Worm (Caenorhabditis elegans) whole organism, L4 larva: ENCODE measurements around the gene C46C2.7.

Source experiments
- F44E2.7 ChIP-seq: fragments of 200-800 bp; sonication (Bioruptor generic); IDR thresholded peaks from 2 replicates; pipeline ENCODE4 v2.1.2; 2022; ENCODE audit warnings: missing genetic modification characterization, missing compliant biosample characterization
- T20F7.1 ChIP-seq: fragments of 200-800 bp; sonication (Bioruptor generic); optimal IDR thresholded peaks from 2 replicates; lab custom pipeline; 2018; ENCODE audit warnings: mild to moderate bottlenecking, missing genetic modification characterization, missing compliant biosample characterization
- Y105C5A.15 ChIP-seq: fragments of 200-800 bp; sonication (Bioruptor generic); IDR thresholded peaks from 2 replicates; pipeline ENCODE4 v1.3.6; 2022; ENCODE audit warnings: missing genetic modification characterization, missing compliant biosample characterization
- Y75B8A.6 ChIP-seq: fragments of 200-800 bp; sonication (Bioruptor generic); IDR thresholded peaks from 2 replicates; pipeline ENCODE4 v1.3.6; 2022; ENCODE audit warnings: missing genetic modification reagents, missing genetic modification characterization, missing compliant biosample characterization
- ZK546.5 ChIP-seq, 2 experiments: sonication (generic microtip); optimal IDR thresholded peaks; 2 replicates each; lab custom pipeline; 2017; ENCODE audit warnings: missing biosample characterization in 2 of 2, missing genetic modification characterization in 2 of 2
- aly-2 ChIP-seq: sonication (generic microtip); optimal IDR thresholded peaks from 2 replicates; lab custom pipeline; 2018; ENCODE audit warnings: missing biosample characterization, missing genetic modification characterization
- ama-1 ChIP-seq: fragments of 150-350 bp; optimal IDR thresholded peaks from 2 replicates; lab custom pipeline; 2014; ENCODE audit warnings: inconsistent platforms, mixed read lengths
- attf-4 ChIP-seq: sonication (generic microtip); optimal IDR thresholded peaks from 3 replicates; lab custom pipeline; 2017; ENCODE audit warnings: missing biosample characterization, missing genetic modification characterization
- ceh-20 ChIP-seq: fragments of 200-800 bp; sonication (Bioruptor generic); IDR thresholded peaks from 2 replicates; pipeline ENCODE4 v1.3.6; 2022; ENCODE audit warnings: missing genetic modification reagents, missing genetic modification characterization, missing compliant biosample characterization
- ceh-44 ChIP-seq: fragments of 200-800 bp; sonication (Bioruptor generic); IDR thresholded peaks from 2 replicates; pipeline ENCODE4 v1.3.6; 2022; ENCODE audit warnings: missing genetic modification reagents, missing genetic modification characterization, missing compliant biosample characterization
- ceh-82 ChIP-seq: sonication (generic microtip); optimal IDR thresholded peaks from 2 replicates; lab custom pipeline; 2017; ENCODE audit warnings: missing biosample characterization, missing genetic modification characterization
- ces-1 ChIP-seq: fragments of 150-350 bp; sonication (generic microtip); optimal IDR thresholded peaks from 4 replicates; lab custom pipeline; 2014; ENCODE audit warnings: missing biosample characterization, missing genetic modification reagents, missing genetic modification characterization
- cey-2 ChIP-seq: sonication (generic microtip); optimal IDR thresholded peaks from 3 replicates; lab custom pipeline; 2017; ENCODE audit warnings: missing genetic modification characterization, mild to moderate bottlenecking, missing compliant biosample characterization, antibody characterized with exemption, borderline replicate concordance; ENCODE audit not compliant: insufficient read depth
- ctbp-1 ChIP-seq: fragments of 200-800 bp; sonication (Bioruptor generic); IDR thresholded peaks from 2 replicates; pipeline ENCODE4 v1.3.6; 2022; ENCODE audit warnings: missing genetic modification reagents, missing genetic modification characterization, missing compliant biosample characterization
- daf-16 ChIP-seq, 3 experiments: sonication (generic microtip); optimal IDR thresholded peaks; 2 replicates each; lab custom pipeline; 2016 to 2017; ENCODE audit warnings: missing genetic modification characterization in 3 of 3, missing genetic modification reagents in 3 of 3, mild to moderate bottlenecking in 2 of 3, missing compliant biosample characterization in 2 of 3, missing biosample characterization in 1 of 3, moderate library complexity in 1 of 3
- dmd-6 ChIP-seq: fragments of 200-800 bp; sonication (Bioruptor generic); IDR thresholded peaks from 2 replicates; pipeline ENCODE4 v1.3.6; 2022; ENCODE audit warnings: missing genetic modification reagents, missing genetic modification characterization, missing compliant biosample characterization
- dpl-1 ChIP-seq: fragments of 150-350 bp; optimal IDR thresholded peaks from 2 replicates; lab custom pipeline; 2014; ENCODE audit warnings: missing biosample characterization, missing genetic modification reagents, missing genetic modification characterization
- dve-1 ChIP-seq: sonication (generic microtip); optimal IDR thresholded peaks from 2 replicates; lab custom pipeline; 2017; ENCODE audit warnings: antibody characterized with exemption, mild to moderate bottlenecking, missing genetic modification characterization, missing compliant biosample characterization; ENCODE audit not compliant: insufficient read depth
- egl-43 ChIP-seq: fragments of 200-800 bp; sonication (Bioruptor generic); IDR thresholded peaks from 2 replicates; pipeline ENCODE4 v1.3.6; 2022; ENCODE audit warnings: missing genetic modification reagents, missing genetic modification characterization, missing compliant biosample characterization
- fkh-10 ChIP-seq: fragments of 150-350 bp; optimal IDR thresholded peaks from 2 replicates; lab custom pipeline; 2014; ENCODE audit warnings: missing biosample characterization, missing genetic modification reagents, missing genetic modification characterization
- hif-1 ChIP-seq, 2 experiments: sonication (generic microtip); optimal IDR thresholded peaks; 2 replicates each; lab custom pipeline; 2016 to 2017; ENCODE audit warnings: missing compliant biosample characterization in 2 of 2, missing genetic modification characterization in 2 of 2, missing genetic modification reagents in 2 of 2, missing genotype in 2 of 2, mild to moderate bottlenecking in 1 of 2
- hlh-30 ChIP-seq: sonication (generic microtip); optimal IDR thresholded peaks from 2 replicates; lab custom pipeline; 2017; ENCODE audit warnings: antibody characterized with exemption, mild to moderate bottlenecking, missing genetic modification characterization, missing compliant biosample characterization; ENCODE audit not compliant: insufficient read depth
- lim-7 ChIP-seq: fragments of 200-800 bp; sonication (Bioruptor generic); IDR thresholded peaks from 2 replicates; pipeline ENCODE4 v1.3.6; 2022; ENCODE audit warnings: missing genetic modification characterization, missing compliant biosample characterization
- lin-1 ChIP-seq: fragments of 200-800 bp; sonication (Bioruptor generic); IDR thresholded peaks from 2 replicates; pipeline ENCODE4 v1.3.6; 2022; ENCODE audit warnings: missing genetic modification reagents, missing genetic modification characterization, missing compliant biosample characterization
- lin-29 ChIP-seq: fragments of 200-800 bp; sonication (Bioruptor generic); IDR thresholded peaks from 2 replicates; pipeline ENCODE4 v1.3.6; 2022; ENCODE audit warnings: missing genetic modification reagents, missing genetic modification characterization, missing compliant biosample characterization
- lin-38 ChIP-seq: fragments of 200-800 bp; sonication (Bioruptor generic); IDR thresholded peaks from 2 replicates; pipeline ENCODE4 v1.3.6; 2022; ENCODE audit warnings: missing genetic modification reagents, missing genetic modification characterization, missing compliant biosample characterization
- lir-3 ChIP-seq: sonication (generic microtip); optimal IDR thresholded peaks from 2 replicates; lab custom pipeline; 2016; ENCODE audit warnings: mild to moderate bottlenecking, missing genetic modification characterization, missing compliant biosample characterization
- lsy-2 ChIP-seq, 2 experiments: fragments of 150-350 bp in 1 of 2; sonication (generic microtip) in 1 of 2; optimal IDR thresholded peaks; 2 replicates each; lab custom pipeline; 2014 to 2017; ENCODE audit warnings: missing biosample characterization in 2 of 2, missing genetic modification characterization in 2 of 2
- madf-5 ChIP-seq, 2 experiments: fragments of 200-800 bp; sonication (Bioruptor generic); IDR thresholded peaks; 2 replicates each; pipeline ENCODE4 v1.3.6; 2022; ENCODE audit warnings: missing compliant biosample characterization in 2 of 2, missing genetic modification characterization in 2 of 2
- madf-9 ChIP-seq: fragments of 200-800 bp; sonication (Bioruptor generic); conservative IDR thresholded peaks from 2 replicates; pipeline ENCODE4 v1.3.6; 2022; ENCODE audit warnings: missing genetic modification reagents, missing genetic modification characterization, missing compliant biosample characterization
- mep-1 ChIP-seq: fragments of 150-350 bp; sonication (generic microtip); optimal IDR thresholded peaks from 3 replicates; lab custom pipeline; 2014; ENCODE audit warnings: missing biosample characterization, missing genetic modification characterization
- nhr-10 ChIP-seq: fragments of 150-350 bp; optimal IDR thresholded peaks from 2 replicates; lab custom pipeline; 2014; ENCODE audit warnings: missing biosample characterization, missing genetic modification characterization
- nhr-111 ChIP-seq: fragments of 200-800 bp; sonication (Bioruptor generic); optimal IDR thresholded peaks from 2 replicates; lab custom pipeline; 2018; ENCODE audit warnings: mild to moderate bottlenecking, missing genetic modification characterization, missing compliant biosample characterization
- nhr-28 ChIP-seq: fragments of 150-350 bp; optimal IDR thresholded peaks from 2 replicates; lab custom pipeline; 2014; ENCODE audit warnings: missing biosample characterization, missing genetic modification characterization
- nhr-42 ChIP-seq: fragments of 200-800 bp; sonication (Bioruptor generic); IDR thresholded peaks from 2 replicates; pipeline ENCODE4 v1.3.6; 2022; ENCODE audit warnings: missing genetic modification characterization, missing compliant biosample characterization
- nhr-48 ChIP-seq: sonication (generic microtip); optimal IDR thresholded peaks from 2 replicates; lab custom pipeline; 2016; ENCODE audit warnings: mild to moderate bottlenecking, missing genetic modification characterization, missing compliant biosample characterization
- pha-4 ChIP-seq, 2 experiments: fragments of 150-350 bp in 1 of 2; fragments of 200-800 bp in 1 of 2; sonication (Bioruptor generic) in 1 of 2; IDR thresholded peaks in 1 of 2; optimal IDR thresholded peaks in 1 of 2; 2 replicates each; pipeline versions ENCODE4 v1.3.6 to Lab custom; 2014 to 2022; ENCODE audit warnings: missing genetic modification characterization in 2 of 2, missing genetic modification reagents in 2 of 2, missing biosample characterization in 1 of 2, missing compliant biosample characterization in 1 of 2
- rbr-2 ChIP-seq: sonication (generic microtip); optimal IDR thresholded peaks from 2 replicates; lab custom pipeline; 2016; ENCODE audit warnings: missing genotype, missing genetic modification characterization, missing compliant biosample characterization
- saeg-2 ChIP-seq: fragments of 200-800 bp; sonication (Bioruptor generic); IDR thresholded peaks from 2 replicates; pipeline ENCODE4 v1.3.6; 2022; ENCODE audit warnings: missing genetic modification reagents, missing genetic modification characterization, missing compliant biosample characterization
- set-16 ChIP-seq: fragments of 200-800 bp; sonication (Bioruptor generic); IDR thresholded peaks from 2 replicates; pipeline ENCODE4 v1.3.6; 2022; ENCODE audit warnings: missing genetic modification reagents, missing genetic modification characterization, missing compliant biosample characterization
- skn-1 ChIP-seq: fragments of 150-350 bp; optimal IDR thresholded peaks from 2 replicates; lab custom pipeline; 2014; ENCODE audit warnings: missing biosample characterization, missing genetic modification characterization
- snpc-4 ChIP-seq: fragments of 150-350 bp; optimal IDR thresholded peaks from 2 replicates; lab custom pipeline; 2014; ENCODE audit warnings: missing biosample characterization, missing genetic modification characterization
- tra-1 ChIP-seq: fragments of 200-800 bp; sonication (Bioruptor generic); IDR thresholded peaks from 2 replicates; pipeline ENCODE4 v1.3.6; 2022; ENCODE audit warnings: missing genetic modification reagents, missing genetic modification characterization, missing compliant biosample characterization
- unc-62 ChIP-seq, 3 experiments: fragments of 150-350 bp in 1 of 3; sonication (generic microtip); optimal IDR thresholded peaks in 2 of 3; peaks in 1 of 3; 1 replicate in 1 of 3; 2 replicates in 2 of 3; lab custom pipeline; 2014 to 2017; ENCODE audit warnings: missing biosample characterization in 3 of 3, missing genetic modification characterization in 3 of 3, missing genetic modification reagents in 3 of 3, missing genotype in 1 of 3
- vab-7 ChIP-seq: fragments of 200-800 bp; sonication (Bioruptor generic); IDR thresholded peaks from 2 replicates; pipeline ENCODE4 v1.3.6; 2022; ENCODE audit warnings: missing genetic modification reagents, missing genetic modification characterization, missing compliant biosample characterization
- zfp-3 ChIP-seq: fragments of 200-800 bp; sonication (Bioruptor generic); conservative IDR thresholded peaks from 2 replicates; pipeline ENCODE4 v1.3.6; 2022; ENCODE audit warnings: missing genetic modification reagents, missing genetic modification characterization, missing compliant biosample characterization
- zip-11 ChIP-seq: fragments of 200-800 bp; sonication (Bioruptor generic); IDR thresholded peaks from 2 replicates; pipeline ENCODE4 v1.3.6; 2022; ENCODE audit warnings: missing genetic modification characterization, missing compliant biosample characterization
- ztf-11 ChIP-seq: fragments of 150-350 bp; optimal IDR thresholded peaks from 2 replicates; lab custom pipeline; 2014; ENCODE audit warnings: missing biosample characterization, missing genetic modification characterization

Gene C46C2.7

DNA sequence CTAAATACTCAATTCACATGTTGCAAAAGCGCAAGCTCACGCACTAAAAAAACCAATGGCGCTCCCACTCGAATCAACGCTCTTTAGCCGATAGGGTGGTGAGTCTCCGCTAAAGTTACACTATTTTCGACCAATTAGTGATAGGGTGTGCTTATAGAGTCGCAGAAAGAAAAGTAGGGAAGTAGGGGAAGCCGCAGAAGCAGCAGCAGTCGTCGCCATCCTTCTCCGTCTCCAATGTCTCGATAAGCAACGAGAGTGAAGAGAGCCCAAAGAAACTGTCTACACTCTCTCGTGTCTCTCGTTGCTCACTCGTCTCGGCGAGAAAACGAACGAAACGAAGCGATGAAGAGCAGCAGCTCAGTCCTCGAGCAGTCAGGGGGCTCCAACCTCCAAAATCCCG, 2.1 kb downstream of the C46C2.7 start:
- TF ChIP-seq ceh-20 (GFP tag; lab: Robert Waterston, UW) (peak; percentile 77; the same call in 1 of the 2 replicates), tra-1 (GFP tag; lab: Robert Waterston, UW) (peak; percentile 65; the same call in 1 of the 2 replicates), saeg-2 (0 out of 2 replicates have a peak, but pooled peaks have one; percentile 8), nhr-28 (tag; lab: Kevin White, UChicago) (peak; percentile 18), T20F7.1 (GFP tag; lab: Kevin White, UChicago) (no peak), pha-4 (GFP tag; IDR thresholded peaks at IDR 0.05; lab: Robert Waterston, UW) (peak; percentile 60), pha-4 (tag; optimal IDR thresholded peaks at IDR 0.05; lab: Kevin White, UChicago) (peak; percentile 83), nhr-48 (tag; lab: Kevin White, UChicago) (no peak), lin-38 (GFP tag; lab: Robert Waterston, UW) (no peak), ceh-44 (GFP tag; lab: Robert Waterston, UW) (no peak), lir-3 (tag; lab: Kevin White, UChicago) (no peak), ceh-82 (tag; lab: Kevin White, UChicago) (no peak), zfp-3 (GFP tag; lab: Robert Waterston, UW) (0 out of 2 replicates have a peak, but pooled peaks have one; percentile 9), madf-9 (GFP tag; lab: Robert Waterston, UW) (no peak), set-16 (peak; percentile 79), nhr-42 (GFP tag; lab: Robert Waterston, UW) (0 out of 2 replicates have a peak, but pooled peaks have one; percentile 33), lin-1 (peak; percentile 49; the same call in 1 of the 2 replicates), zip-11 (no peak), dve-1 (peak; percentile 50), nhr-111 (GFP tag; lab: Kevin White, UChicago) (no peak), rbr-2 (tag; lab: Kevin White, UChicago) (peak; percentile 21), daf-16 (GFP tag; optimal IDR thresholded peaks at IDR 0.05; lab: Kevin White, UChicago) (peak in 1 of 2 experiments; percentile 44), daf-16 (tag; optimal IDR thresholded peaks at IDR 0.05; lab: Kevin White, UChicago) (peak; percentile 42), snpc-4 (no peak), aly-2 (no peak), hif-1 (tag; optimal IDR thresholded peaks at IDR 0.05; lab: Kevin White, UChicago) (peak in 1 of 2 experiments; percentile 69), skn-1 (tag; lab: Kevin White, UChicago) (no peak), fkh-10 (peak; percentile 5), madf-5 (GFP tag; IDR thresholded peaks at IDR 0.05; lab: Robert Waterston, UW) (no peak), dmd-6 (peak; percentile 71), dpl-1 (GFP tag; lab: Kevin White, UChicago) (peak; percentile 37), Y75B8A.6 (GFP tag; lab: Robert Waterston, UW) (no peak), ama-1 (lab: Kevin White, UChicago) (no peak), lim-7 (GFP tag; lab: Robert Waterston, UW) (0 out of 2 replicates have a peak, but pooled peaks have one; percentile 5), Y105C5A.15 (GFP tag; lab: Robert Waterston, UW) (no peak), lsy-2 (tag; optimal IDR thresholded peaks at IDR 0.05; lab: Kevin White, UChicago) (peak in 1 of 2 experiments; percentile 63), vab-7 (peak; percentile 52; the same call in 1 of the 2 replicates), egl-43 (GFP tag; lab: Robert Waterston, UW) (peak; percentile 82), nhr-10 (tag; lab: Kevin White, UChicago) (no peak), attf-4 (no peak), mep-1 (peak; percentile 56), ces-1 (GFP tag; lab: Kevin White, UChicago) (peak; percentile 26), ctbp-1 (GFP tag; lab: Robert Waterston, UW) (peak; percentile 52), unc-62 (GFP tag; optimal IDR thresholded peaks at IDR 0.05 in 1 of 2; lab: Kevin White, UChicago) (peak in 1 of 2 experiments; percentile 14), unc-62 (tag; optimal IDR thresholded peaks at IDR 0.05; lab: Kevin White, UChicago) (no peak), cey-2 (tag; lab: Kevin White, UChicago) (no peak), hlh-30 (tag; lab: Kevin White, UChicago) (peak; percentile 74), F44E2.7 (GFP tag; lab: Robert Waterston, UW) (no peak), ZK546.5 (tag; optimal IDR thresholded peaks at IDR 0.05; lab: Kevin White, UChicago) (no peak), lin-29 (GFP tag; lab: Robert Waterston, UW) (no peak), ztf-11 (tag; lab: Kevin White, UChicago) (no peak)
